Fruit fly (Drosophila melanogaster): Measurements from ENCODE around the gene CG32037.

CG32037 gene

dm6 chr3L:9457619-9458092, 34.4 kb downstream of the CG32037 start, which contains the start of gene CG3437 (continued):
- TF ChIP-seq pho (GFP tag; optimal IDR thresholded peaks at IDR 0.05) (peak; percentile 98), gsb-n (tag; optimal IDR thresholded peaks at IDR 0.05) (peak; percentile 97), tup (GFP tag; optimal IDR thresholded peaks at IDR 0.05) (peak; percentile 97), zen (tag; optimal IDR thresholded peaks at IDR 0.05) (peak; percentile 99), da (GFP tag; optimal IDR thresholded peaks at IDR 0.05) (peak; percentile 95), CkIIα-i1 (GFP tag; IDR thresholded peaks at IDR 0.05) (peak; percentile 96), sob (GFP tag; IDR thresholded peaks at IDR 0.05) (peak; percentile 99), al (GFP tag; IDR thresholded peaks at IDR 0.05) (peak; percentile 99), CG9876 (GFP tag; optimal IDR thresholded peaks at IDR 0.05) (peak; percentile 97), CG15479 (GFP tag; optimal IDR thresholded peaks at IDR 0.05) (peak; percentile 59), CG12155 (GFP tag; optimal IDR thresholded peaks at IDR 0.05) (peak; percentile 98), CG3407 (GFP tag; optimal IDR thresholded peaks at IDR 0.05) (peak; percentile 97), maf-S (GFP tag; optimal IDR thresholded peaks at IDR 0.05) (peak; percentile 98), dm (GFP tag; optimal IDR thresholded peaks at IDR 0.05) (peak; percentile 95), exex (tag; optimal IDR thresholded peaks at IDR 0.05) (peak; percentile 93), CG7928 (GFP tag; optimal IDR thresholded peaks at IDR 0.05) (peak; percentile 96), CG1529 (GFP tag; optimal IDR thresholded peaks at IDR 0.05) (peak; percentile 97), CrebB (tag; optimal IDR thresholded peaks at IDR 0.05) (peak; percentile 98), Ravus (GFP tag; IDR thresholded peaks at IDR 0.05) (peak; percentile 96), ranshi (GFP tag; IDR thresholded peaks at IDR 0.05) (peak; percentile 99), D19A (tag; optimal IDR thresholded peaks at IDR 0.05) (peak; percentile 85), CG11085 (GFP tag; IDR thresholded peaks at IDR 0.05) (peak; percentile 99), CG10565 (GFP tag; optimal IDR thresholded peaks at IDR 0.05) (peak; percentile 92), Dek (tag; optimal IDR thresholded peaks at IDR 0.05) (peak; percentile 98), h (optimal IDR thresholded peaks at IDR 0.05) (no peak), shn (GFP tag; optimal IDR thresholded peaks at IDR 0.05) (peak; percentile 98), tna (GFP tag; IDR thresholded peaks at IDR 0.05; ENCODE audit: partially characterized antibody) (no peak), mirr (GFP tag; optimal IDR thresholded peaks at IDR 0.05) (peak; percentile 99), salm (tag; optimal IDR thresholded peaks at IDR 0.05) (peak; percentile 97), slou (GFP tag; optimal IDR thresholded peaks at IDR 0.05) (peak; percentile 95), Taf1 (GFP tag; IDR thresholded peaks at IDR 0.05) (peak; percentile 97), CG6765 (GFP tag; optimal IDR thresholded peaks at IDR 0.05) (peak; percentile 99), CG6689 (GFP tag; IDR thresholded peaks at IDR 0.05) (peak; percentile 99), sim (GFP tag; IDR thresholded peaks at IDR 0.05) (peak; percentile 99), ash1 (GFP tag; optimal IDR thresholded peaks at IDR 0.05) (peak; percentile 96), Hsf (GFP tag; optimal IDR thresholded peaks at IDR 0.05) (peak; percentile 99), bsh (GFP tag; optimal IDR thresholded peaks at IDR 0.05) (peak; percentile 98 to 99), az2 (GFP tag; optimal IDR thresholded peaks at IDR 0.05) (peak; percentile 99), CG11398 (GFP tag; optimal IDR thresholded peaks at IDR 0.05) (peak; percentile 97), Myb (GFP tag; optimal IDR thresholded peaks at IDR 0.05) (peak; percentile 92), rib (GFP tag; IDR thresholded peaks at IDR 0.05) (peak; percentile 99), Dip2 (GFP tag; IDR thresholded peaks at IDR 0.05) (peak; percentile 79), Fer2 (tag; optimal IDR thresholded peaks at IDR 0.05) (peak; percentile 98), sima (GFP tag; optimal IDR thresholded peaks at IDR 0.05) (peak; percentile 97), Poxn (GFP tag; IDR thresholded peaks at IDR 0.05) (peak; percentile 96), NC2α (GFP tag; optimal IDR thresholded peaks at IDR 0.05) (peak; percentile 97), CG12942 (GFP tag; optimal IDR thresholded peaks at IDR 0.05) (peak; percentile 98), bcd (GFP tag; optimal IDR thresholded peaks at IDR 0.05) (peak; percentile 99), knrl (GFP tag; IDR thresholded peaks at IDR 0.05; ENCODE audit: partially characterized antibody) (peak; percentile 40; the same call in 1 of the 3 replicates), CG13296 (GFP tag; optimal IDR thresholded peaks at IDR 0.05) (peak; percentile 99), CG3838 (GFP tag; optimal IDR thresholded peaks at IDR 0.05) (peak; percentile 96), B-H1 (GFP tag; IDR thresholded peaks at IDR 0.05) (peak; percentile 99)

All from whole organism, embryonic.